Worm (Caenorhabditis elegans) whole organism, young adult: ENCODE measurements around the gene rga-4.
A peak's percentile ranks its signal among the peaks of the same experiment; 100 is the strongest.

Experiments
- B0261.1 ChIP-seq: sonication (generic microtip); optimal IDR thresholded peaks from 2 replicates; lab custom pipeline; 2016; ENCODE audit warnings: mild to moderate bottlenecking, missing genetic modification characterization, moderate library complexity, missing compliant biosample characterization
- F33H1.4 ChIP-seq: fragments of 200-800 bp; sonication (Bioruptor generic); IDR thresholded peaks from 2 replicates; pipeline ENCODE4 v1.3.6; 2022; ENCODE audit warnings: missing genetic modification reagents, missing genetic modification characterization, missing compliant biosample characterization
- F57C9.4 ChIP-seq: sonication (generic microtip); optimal IDR thresholded peaks from 2 replicates; lab custom pipeline; 2017; ENCODE audit warnings: mild to moderate bottlenecking, missing genetic modification characterization, missing compliant biosample characterization
- Y56A3A.18 ChIP-seq: fragments of 200-800 bp; sonication (Bioruptor generic); IDR thresholded peaks from 2 replicates; pipeline ENCODE4 v1.3.6; 2022; ENCODE audit warnings: missing genetic modification reagents, missing genetic modification characterization, missing compliant biosample characterization
- Y79H2A.3 ChIP-seq: fragments of 200-800 bp; sonication (Bioruptor generic); conservative IDR thresholded peaks from 2 replicates; pipeline ENCODE4 v1.3.6; 2022; ENCODE audit warnings: missing genetic modification reagents, missing genetic modification characterization, missing compliant biosample characterization
- ZK185.1 ChIP-seq: sonication (generic microtip); optimal IDR thresholded peaks from 2 replicates; lab custom pipeline; 2016; ENCODE audit warnings: mild to moderate bottlenecking, missing genetic modification characterization, missing compliant biosample characterization; ENCODE audit not compliant: poor library complexity, severe bottlenecking
- ceh-100 ChIP-seq: fragments of 200-800 bp; sonication (Bioruptor generic); IDR thresholded peaks from 2 replicates; pipeline ENCODE4 v1.3.6; 2022; ENCODE audit warnings: missing genetic modification reagents, missing genetic modification characterization, missing compliant biosample characterization
- ceh-27 ChIP-seq: fragments of 200-800 bp; sonication (Bioruptor generic); optimal IDR thresholded peaks from 2 replicates; lab custom pipeline; 2018; ENCODE audit warnings: mild to moderate bottlenecking, missing genetic modification characterization, moderate library complexity, missing compliant biosample characterization
- ceh-79 ChIP-seq: sonication (generic microtip); optimal IDR thresholded peaks from 2 replicates; lab custom pipeline; 2017; ENCODE audit warnings: mild to moderate bottlenecking, missing genetic modification characterization, missing compliant biosample characterization
- chd-7 ChIP-seq: sonication (generic microtip); optimal IDR thresholded peaks from 2 replicates; lab custom pipeline; 2016; ENCODE audit warnings: mild to moderate bottlenecking, missing genetic modification characterization, moderate library complexity, missing compliant biosample characterization
- dox-1 ChIP-seq: fragments of 200-800 bp; sonication (Bioruptor generic); IDR thresholded peaks from 2 replicates; pipeline ENCODE4 v1.3.6; 2022; ENCODE audit warnings: missing genetic modification reagents, missing genetic modification characterization, missing compliant biosample characterization
- efl-1 ChIP-seq: fragments of 150-350 bp; optimal IDR thresholded peaks from 2 replicates; lab custom pipeline; 2014; ENCODE audit warnings: missing biosample characterization, missing genetic modification reagents, missing genetic modification characterization
- egl-44 ChIP-seq: fragments of 200-800 bp; sonication (Bioruptor generic); IDR thresholded peaks from 2 replicates; pipeline ENCODE4 v1.3.6; 2022; ENCODE audit warnings: missing genetic modification reagents, missing genetic modification characterization, missing compliant biosample characterization
- egrh-3 ChIP-seq: fragments of 200-800 bp; sonication (Bioruptor generic); IDR thresholded peaks from 2 replicates; pipeline ENCODE4 v1.3.6; 2022; ENCODE audit warnings: missing genetic modification reagents, missing genetic modification characterization, missing compliant biosample characterization
- ets-4 ChIP-seq: fragments of 200-800 bp; sonication (Bioruptor generic); optimal IDR thresholded peaks from 2 replicates; lab custom pipeline; 2018; ENCODE audit warnings: mild to moderate bottlenecking, missing genetic modification characterization, missing compliant biosample characterization
- hlh-12 ChIP-seq: sonication (generic microtip); optimal IDR thresholded peaks from 2 replicates; lab custom pipeline; 2016; ENCODE audit warnings: missing genetic modification characterization, missing compliant biosample characterization
- hmg-20 ChIP-seq: fragments of 200-800 bp; sonication (Bioruptor generic); IDR thresholded peaks from 2 replicates; pipeline ENCODE4 v1.3.6; 2022; ENCODE audit warnings: missing genetic modification reagents, missing genetic modification characterization, missing compliant biosample characterization
- hsf-1 ChIP-seq: fragments of 200-800 bp; sonication (Bioruptor generic); IDR thresholded peaks from 2 replicates; pipeline ENCODE4 v1.3.6; 2022; ENCODE audit warnings: missing genetic modification reagents, missing genetic modification characterization, missing compliant biosample characterization
- lin-35 ChIP-seq, 3 experiments: fragments of 150-350 bp in 2 of 3; sonication (generic microtip) in 1 of 3; optimal IDR thresholded peaks; 2 replicates each; lab custom pipeline; 2014 to 2018; ENCODE audit warnings: missing biosample characterization in 3 of 3, missing genetic modification characterization in 3 of 3, missing genetic modification reagents in 3 of 3
- lir-1 ChIP-seq: fragments of 200-800 bp; sonication (Bioruptor generic); conservative IDR thresholded peaks from 2 replicates; pipeline ENCODE4 v1.3.6; 2022; ENCODE audit warnings: missing genetic modification reagents, missing genetic modification characterization, missing compliant biosample characterization
- madf-6 ChIP-seq: fragments of 200-800 bp; sonication (Bioruptor generic); IDR thresholded peaks from 2 replicates; pipeline ENCODE4 v1.3.6; 2022; ENCODE audit warnings: missing genetic modification reagents, missing genetic modification characterization, missing compliant biosample characterization
- madf-8 ChIP-seq: fragments of 200-800 bp; sonication (Bioruptor generic); conservative IDR thresholded peaks from 2 replicates; pipeline ENCODE4 v1.3.6; 2022; ENCODE audit warnings: missing genetic modification reagents, missing genetic modification characterization, missing compliant biosample characterization
- nfya-2 ChIP-seq: fragments of 200-800 bp; sonication (Bioruptor generic); IDR thresholded peaks from 2 replicates; pipeline ENCODE4 v1.3.6; 2022; ENCODE audit warnings: missing genetic modification reagents, missing genetic modification characterization, missing compliant biosample characterization
- nhr-179 ChIP-seq: sonication (generic microtip); optimal IDR thresholded peaks from 2 replicates; lab custom pipeline; 2016; ENCODE audit warnings: mild to moderate bottlenecking, missing genetic modification characterization, missing compliant biosample characterization
- nhr-27 ChIP-seq: fragments of 200-800 bp; sonication (Bioruptor generic); optimal IDR thresholded peaks from 2 replicates; lab custom pipeline; 2018; ENCODE audit warnings: mild to moderate bottlenecking, missing genetic modification characterization, moderate library complexity, missing compliant biosample characterization
- nhr-80 ChIP-seq: sonication (generic microtip); optimal IDR thresholded peaks from 2 replicates; lab custom pipeline; 2016; ENCODE audit warnings: missing genetic modification characterization, missing compliant biosample characterization
- nhr-90 ChIP-seq: sonication (generic microtip); optimal IDR thresholded peaks from 2 replicates; lab custom pipeline; 2016; ENCODE audit warnings: missing genotype, mild to moderate bottlenecking, missing genetic modification characterization, missing compliant biosample characterization
- ztf-28 ChIP-seq: fragments of 200-800 bp; sonication (Bioruptor generic); IDR thresholded peaks from 2 replicates; pipeline ENCODE4 v1.3.6; 2022; ENCODE audit warnings: missing genetic modification reagents, missing genetic modification characterization, missing compliant biosample characterization
- ztf-3 ChIP-seq: fragments of 200-800 bp; sonication (Bioruptor generic); optimal IDR thresholded peaks from 2 replicates; lab custom pipeline; 2018; ENCODE audit warnings: mild to moderate bottlenecking, missing genetic modification characterization, missing compliant biosample characterization
- ztf-6 ChIP-seq: fragments of 200-800 bp; sonication (Bioruptor generic); IDR thresholded peaks from 2 replicates; pipeline ENCODE4 v1.3.6; 2022; ENCODE audit warnings: missing genetic modification reagents, missing genetic modification characterization, missing compliant biosample characterization

rga-4 gene

DNA sequence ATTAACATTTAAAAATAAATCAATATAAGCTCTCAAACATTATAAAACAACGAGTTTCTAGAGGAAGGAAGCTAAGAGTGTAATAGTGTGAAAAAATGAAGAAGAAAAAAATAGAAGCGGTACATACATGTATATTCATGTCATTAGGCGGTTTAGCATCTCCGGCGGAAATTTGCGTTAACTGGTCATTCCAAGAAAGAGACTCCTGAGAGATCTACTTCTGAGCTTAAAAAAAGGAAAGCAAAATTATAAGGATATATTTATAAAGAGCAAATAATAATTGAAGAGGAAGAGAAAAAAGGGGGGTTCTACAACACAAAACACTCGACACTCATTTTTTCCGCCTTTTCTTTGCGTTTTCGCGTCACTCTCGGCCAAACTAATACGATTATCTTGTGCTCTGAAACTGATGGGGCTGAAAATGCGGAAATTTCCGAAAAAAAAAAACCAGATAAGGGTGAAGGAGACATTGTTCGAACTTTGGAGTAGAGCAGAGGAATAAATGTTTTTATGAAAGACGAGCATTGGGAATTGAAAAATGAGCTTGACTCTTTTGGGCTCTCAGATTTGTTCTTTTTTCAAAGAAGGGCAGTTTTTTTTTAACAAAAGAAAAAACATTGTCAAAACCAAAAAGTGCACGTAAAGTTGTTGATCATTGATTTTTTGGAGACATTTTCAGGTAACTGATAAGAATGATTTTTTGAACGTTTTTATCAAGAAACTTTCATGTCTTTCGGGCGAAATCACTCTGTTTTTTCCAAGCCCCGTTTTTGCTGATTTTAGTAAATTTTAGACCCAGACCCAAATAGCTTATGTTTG lies 31.8 kb upstream of the rga-4 start:
- TF ChIP-seq lin-35 (GFP tag; optimal IDR thresholded peaks at IDR 0.05; lab: Kevin White, UChicago) (no peak), F57C9.4 (tag; lab: Kevin White, UChicago) (no peak), nhr-80 (peak; percentile 78)
- TF ChIP-seq, all 124 proteins: peak for 1

DNA sequence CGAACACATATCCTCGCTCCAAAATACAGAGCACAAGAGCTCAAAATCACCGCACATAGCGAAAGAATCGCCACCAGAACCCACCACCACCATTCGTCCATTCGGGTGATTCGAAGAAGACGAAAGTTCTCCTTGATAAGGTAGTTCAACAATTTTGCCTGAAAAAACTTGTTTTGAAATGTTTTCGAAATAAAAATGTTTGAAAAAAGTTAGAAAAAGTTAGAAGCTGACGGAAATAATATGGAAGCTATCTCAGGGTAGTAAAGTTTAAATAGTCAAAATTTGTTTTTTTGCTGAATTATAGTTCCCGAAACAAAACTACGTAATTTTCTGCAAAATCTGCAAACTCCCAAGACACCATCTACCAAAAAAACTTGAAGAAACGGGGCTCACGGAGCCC lies 28.4 kb upstream of the rga-4 start, which contains the start of gene snt-5:
Gene snt-5 (minus strand): TSS at position 101 of the 400 bp plus-strand sequence.
- TF ChIP-seq egrh-3 = no peak
- TF ChIP-seq efl-1 (GFP tag; lab: Kevin White, UChicago) = no peak
- no peak for TF ChIP-seq egl-44 (GFP tag; lab: Robert Waterston, UW)

DNA sequence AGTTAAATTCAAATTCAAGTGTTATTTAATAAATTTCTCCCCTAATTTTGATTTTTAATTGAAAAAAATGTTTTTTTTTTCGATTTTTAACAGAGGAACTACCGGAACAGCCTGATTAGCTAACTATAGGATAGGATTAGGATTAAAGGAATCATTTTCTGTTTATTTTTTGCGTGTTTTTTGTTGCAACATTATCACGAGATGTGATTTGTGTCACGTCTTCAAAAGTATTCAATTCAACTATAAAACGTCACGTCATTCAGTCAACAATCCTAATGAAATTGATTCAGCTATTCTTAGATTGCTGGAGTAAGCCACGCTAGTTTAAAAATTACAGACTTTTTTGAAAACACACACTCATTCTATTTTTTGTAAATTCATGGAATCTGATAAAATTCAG lies 27.7 kb upstream of the rga-4 start:
- TF ChIP-seq nhr-179 (tag; lab: Kevin White, UChicago) = no peak

DNA sequence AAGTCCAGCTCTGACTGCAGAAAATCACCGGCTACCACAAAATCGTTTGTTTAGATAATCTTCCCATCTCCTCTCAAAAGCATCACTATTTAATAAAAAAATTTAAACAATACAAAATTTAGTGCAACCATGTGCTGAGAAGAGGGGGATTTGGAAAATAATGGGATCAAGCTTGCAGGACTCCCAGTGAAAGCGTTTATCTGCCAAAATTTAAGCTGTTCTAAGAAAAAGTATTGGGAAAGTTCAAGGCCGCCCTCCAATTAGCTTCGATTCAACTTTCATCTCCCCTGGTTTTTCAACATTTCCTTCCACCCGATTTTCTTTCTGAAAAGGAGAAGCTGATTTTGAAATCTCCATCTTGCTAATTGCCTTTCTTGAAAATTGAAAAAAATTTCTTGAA lies 25.1 kb upstream of the rga-4 start:
- TF ChIP-seq B0261.1 (tag; lab: Kevin White, UChicago) = no peak
- no peak for TF ChIP-seq F33H1.4 (GFP tag; lab: Robert Waterston, UW)
- TF ChIP-seq nhr-90 = no peak
- no peak for TF ChIP-seq ets-4 (GFP tag; lab: Kevin White, UChicago)
- no peak for TF ChIP-seq Y56A3A.18 (GFP tag; lab: Robert Waterston, UW)
- TF ChIP-seq dox-1 (GFP tag; lab: Robert Waterston, UW) = no peak
- no peak for TF ChIP-seq nfya-2
- no peak for TF ChIP-seq hmg-20 (GFP tag; lab: Robert Waterston, UW)
- TF ChIP-seq ztf-6 (GFP tag; lab: Robert Waterston, UW) = no peak

DNA sequence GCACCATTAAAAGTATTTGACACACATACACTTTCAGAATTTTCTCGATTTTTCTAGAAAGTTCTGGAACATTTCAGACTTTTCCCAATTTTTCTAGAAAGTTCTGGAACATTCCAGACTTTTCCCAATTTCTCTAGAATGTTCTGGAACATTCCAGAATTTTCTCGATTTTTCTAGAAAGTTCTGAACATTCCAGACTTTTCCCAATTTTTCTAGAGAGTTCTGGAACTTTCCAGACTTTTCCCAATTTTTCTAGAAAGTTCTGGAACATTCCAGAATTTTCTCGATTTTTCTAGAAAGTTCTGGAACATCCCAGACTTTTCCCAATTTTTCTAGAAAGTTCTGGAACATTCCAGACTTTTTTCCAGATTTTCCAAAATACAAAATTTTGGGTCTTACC lies 20.4 kb upstream of the rga-4 start:
- TF ChIP-seq madf-6 (GFP tag; lab: Robert Waterston, UW) (0 out of 2 replicates have a peak, but pooled peaks have one; percentile 27), hsf-1 (GFP tag; lab: Robert Waterston, UW) (peak; percentile 91; the same call in 1 of the 2 replicates)

DNA sequence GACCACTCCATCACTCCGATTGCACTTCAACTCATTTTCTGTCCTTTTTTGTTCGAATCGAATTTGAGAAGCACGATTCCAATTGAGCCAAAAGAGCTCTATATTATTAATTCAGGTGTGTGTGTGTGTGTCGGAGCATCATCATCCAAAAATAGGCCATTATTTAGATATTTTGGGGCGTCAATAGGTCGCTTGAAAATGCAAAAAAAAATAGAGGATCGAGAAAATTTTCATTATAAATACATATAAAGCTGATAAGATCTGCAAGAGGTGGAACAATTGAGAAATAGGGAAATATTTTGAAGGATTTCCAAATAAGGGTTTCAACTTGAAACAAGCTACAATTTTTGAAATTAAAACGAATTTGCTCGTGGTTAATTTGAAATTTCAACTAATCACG lies 9.8 kb upstream of the rga-4 start, which contains the start of gene Y75B7AR.1:
Gene Y75B7AR.1 (minus strand): TSS at position 101 of the 400 bp plus-strand sequence.
- TF ChIP-seq madf-8 (no peak), Y79H2A.3 (no peak)

DNA sequence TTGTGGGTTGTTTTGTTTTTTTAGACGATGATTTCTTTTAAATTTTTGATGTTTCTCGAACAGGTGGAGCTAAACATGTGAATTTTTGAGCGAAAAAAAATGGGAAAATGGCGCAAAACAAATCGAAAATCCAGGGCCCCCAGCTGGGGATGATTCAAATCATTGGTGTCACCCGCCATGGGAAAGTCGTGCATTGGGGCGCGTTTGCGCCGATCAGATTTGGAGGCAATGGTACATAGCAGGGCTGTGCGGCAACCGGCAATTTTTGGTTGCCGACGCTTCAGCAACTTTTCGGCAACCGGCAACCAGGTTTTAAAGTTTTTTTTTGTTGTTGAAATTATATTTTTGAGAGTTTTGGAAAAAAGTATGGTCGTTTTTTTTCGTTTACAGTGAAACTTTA lies 7.4 kb upstream of the rga-4 start:
- TF ChIP-seq chd-7 (tag; lab: Kevin White, UChicago) = no peak
- TF ChIP-seq ceh-100 (GFP tag; lab: Robert Waterston, UW) = no peak
- TF ChIP-seq ztf-3 (GFP tag; lab: Kevin White, UChicago) = no peak
- TF ChIP-seq ceh-79 (tag; lab: Kevin White, UChicago) = no peak
- TF ChIP-seq nhr-27 (tag; lab: Kevin White, UChicago) = no peak
- TF ChIP-seq ztf-28 (GFP tag; lab: Robert Waterston, UW) = no peak
- no peak for TF ChIP-seq lir-1
- no peak for TF ChIP-seq ZK185.1 (tag; lab: Kevin White, UChicago)
- no peak for TF ChIP-seq hlh-12
- no peak for TF ChIP-seq ceh-27 (GFP tag; lab: Kevin White, UChicago)
